Fruit fly (Drosophila melanogaster) whole organism, embryonic: Measurements from ENCODE around the gene mRpS7.

ENCODE experiments used
- Abd-B ChIP-seq: fragments of 200-800 bp; sonication (Bioruptor generic); optimal IDR thresholded peaks from 2 replicates; lab custom pipeline; 2018; ENCODE audit warnings: missing biosample characterization, mild to moderate bottlenecking, missing genetic modification characterization, moderate library complexity
- B-H1 ChIP-seq: fragments of 200-800 bp; sonication (Bioruptor generic); IDR thresholded peaks from 3 replicates; pipeline ENCODE4 v1.3.6; 2022; ENCODE audit warnings: missing biosample characterization, missing genetic modification characterization
- Bdp1 ChIP-seq: fragments of 200-800 bp; sonication (Bioruptor generic); optimal IDR thresholded peaks from 3 replicates; lab custom pipeline; 2016; ENCODE audit warnings: missing biosample characterization, missing genetic modification characterization
- Bteb2 ChIP-seq: fragments of 200-800 bp; sonication (Bioruptor generic); optimal IDR thresholded peaks from 2 replicates; lab custom pipeline; 2016; ENCODE audit warnings: missing biosample characterization, missing genetic modification characterization
- CG10274 ChIP-seq: fragments of 200-800 bp; sonication (Bioruptor generic); optimal IDR thresholded peaks from 3 replicates; lab custom pipeline; 2017; ENCODE audit warnings: missing biosample characterization, mild to moderate bottlenecking, missing genetic modification characterization
- CG11695 ChIP-seq: fragments of 200-800 bp; sonication (Bioruptor generic); IDR thresholded peaks from 3 replicates; pipeline ENCODE4 v1.3.6; 2022; ENCODE audit warnings: missing biosample characterization, missing genetic modification characterization
- CG15011 ChIP-seq: fragments of 200-800 bp; sonication (Bioruptor generic); optimal IDR thresholded peaks from 3 replicates; lab custom pipeline; 2018; ENCODE audit warnings: missing biosample characterization, mild to moderate bottlenecking, missing genetic modification characterization
- CG16813 ChIP-seq: fragments of 200-800 bp; sonication (Bioruptor generic); IDR thresholded peaks from 3 replicates; pipeline ENCODE4 v1.3.6; 2022; ENCODE audit warnings: missing biosample characterization, missing genetic modification characterization; ENCODE audit not compliant: partially characterized antibody
- CG17568 ChIP-seq: fragments of 200-800 bp; sonication (Bioruptor generic); optimal IDR thresholded peaks from 2 replicates; lab custom pipeline; 2018; ENCODE audit warnings: missing biosample characterization, mild to moderate bottlenecking, missing genetic modification characterization, moderate library complexity
- CG17612 ChIP-seq: fragments of 200-800 bp; sonication (Bioruptor generic); IDR thresholded peaks from 2 replicates; pipeline ENCODE4 v1.3.6; 2022; ENCODE audit warnings: missing biosample characterization, missing genetic modification characterization
- CG2116 ChIP-seq: fragments of 200-800 bp; sonication (Bioruptor generic); optimal IDR thresholded peaks from 3 replicates; lab custom pipeline; 2018; ENCODE audit warnings: missing biosample characterization, mild to moderate bottlenecking, missing genetic modification characterization
- CG2199 ChIP-seq: fragments of 200-800 bp; sonication (Bioruptor generic); IDR thresholded peaks from 3 replicates; pipeline ENCODE4 v1.3.6; 2022; ENCODE audit warnings: missing biosample characterization, missing genetic modification characterization
- CG2678 ChIP-seq: fragments of 200-800 bp; sonication (Bioruptor generic); optimal IDR thresholded peaks from 3 replicates; lab custom pipeline; 2019; ENCODE audit warnings: missing biosample characterization, mild to moderate bottlenecking, missing genetic modification characterization, moderate library complexity
- CG30403 ChIP-seq: fragments of 200-800 bp; sonication (Bioruptor generic); optimal IDR thresholded peaks from 3 replicates; lab custom pipeline; 2016; ENCODE audit warnings: missing biosample characterization, missing genetic modification characterization
- CG34376 ChIP-seq: fragments of 200-800 bp; sonication (Bioruptor generic); optimal IDR thresholded peaks from 2 replicates; lab custom pipeline; 2018; ENCODE audit warnings: missing biosample characterization, mild to moderate bottlenecking, missing genetic modification characterization
- CG34422 ChIP-seq: fragments of 200-800 bp; sonication (Bioruptor generic); IDR thresholded peaks from 3 replicates; pipeline ENCODE4 v1.3.6; 2022; ENCODE audit warnings: missing biosample characterization, missing genetic modification characterization
- CG4820 ChIP-seq: fragments of 200-800 bp; sonication (Bioruptor generic); optimal IDR thresholded peaks from 3 replicates; lab custom pipeline; 2016; ENCODE audit warnings: missing biosample characterization, missing genetic modification characterization
- CG7839 ChIP-seq: fragments of 200-800 bp; sonication (Bioruptor generic); optimal IDR thresholded peaks from 3 replicates; lab custom pipeline; 2018; ENCODE audit warnings: missing biosample characterization, mild to moderate bottlenecking, missing genetic modification characterization, moderate library complexity
- CG8944 ChIP-seq: fragments of 200-800 bp; sonication (Bioruptor generic); optimal IDR thresholded peaks from 3 replicates; lab custom pipeline; 2016; ENCODE audit warnings: missing biosample characterization, missing genetic modification characterization
- CkIIα-i1 ChIP-seq: fragments of 200-800 bp; sonication (Bioruptor generic); IDR thresholded peaks from 2 replicates; pipeline ENCODE4 v1.3.6; 2022; ENCODE audit warnings: missing biosample characterization, missing genetic modification characterization
- CoRest ChIP-seq: fragments of 200-800 bp; sonication (Bioruptor generic); optimal IDR thresholded peaks from 3 replicates; lab custom pipeline; 2018; ENCODE audit warnings: missing biosample characterization, mild to moderate bottlenecking, missing genetic modification characterization, moderate library complexity
- Deaf1 ChIP-seq: fragments of 200-800 bp; optimal IDR thresholded peaks from 3 replicates; lab custom pipeline; 2019; ENCODE audit warnings: missing biosample characterization, mild to moderate bottlenecking, missing genetic modification characterization, moderate library complexity
- Dek ChIP-seq: fragments of 200-800 bp; sonication (Bioruptor generic); optimal IDR thresholded peaks from 3 replicates; lab custom pipeline; 2019; ENCODE audit warnings: missing biosample characterization, mild to moderate bottlenecking, missing genetic modification characterization, moderate library complexity
- Doc2 ChIP-seq: fragments of 200-800 bp; sonication (Bioruptor generic); IDR thresholded peaks from 2 replicates; pipeline ENCODE4 v1.3.6; 2022; ENCODE audit warnings: missing biosample characterization, missing genetic modification characterization
- Fer2 ChIP-seq: fragments of 200-800 bp; sonication (Bioruptor generic); optimal IDR thresholded peaks from 2 replicates; lab custom pipeline; 2018; ENCODE audit warnings: missing biosample characterization, mild to moderate bottlenecking, missing genetic modification characterization, moderate library complexity
- Fer3 ChIP-seq: fragments of 200-800 bp; sonication (Bioruptor generic); optimal IDR thresholded peaks from 2 replicates; lab custom pipeline; 2018; ENCODE audit warnings: missing biosample characterization, mild to moderate bottlenecking, missing genetic modification characterization, moderate library complexity
- HLH4C ChIP-seq: fragments of 200-800 bp; sonication (Bioruptor generic); IDR thresholded peaks from 3 replicates; pipeline ENCODE4 v1.3.6; 2022; ENCODE audit warnings: missing biosample characterization, missing genetic modification characterization; ENCODE audit not compliant: partially characterized antibody
- Hand ChIP-seq: fragments of 200-800 bp; sonication (Bioruptor generic); optimal IDR thresholded peaks from 2 replicates; lab custom pipeline; 2017; ENCODE audit warnings: mild to moderate bottlenecking, missing biosample characterization, missing genetic modification reagents, missing genetic modification characterization
- Hr3 ChIP-seq: fragments of 200-800 bp; sonication (Bioruptor generic); optimal IDR thresholded peaks from 3 replicates; lab custom pipeline; 2016; ENCODE audit warnings: missing biosample characterization, missing genetic modification characterization
- Poxn ChIP-seq: fragments of 200-800 bp; sonication (Bioruptor generic); IDR thresholded peaks from 2 replicates; pipeline ENCODE4 v1.3.6; 2022; ENCODE audit warnings: missing biosample characterization, missing genetic modification characterization
- Rfx ChIP-seq: fragments of 200-800 bp; sonication (Bioruptor generic); IDR thresholded peaks from 2 replicates; pipeline ENCODE4 v1.3.6; 2022; ENCODE audit warnings: missing biosample characterization, missing genetic modification characterization
- Sin3A ChIP-seq: fragments of >200 bp; optimal IDR thresholded peaks from 2 replicates; lab custom pipeline; 2018
- Usf ChIP-seq: fragments of 200-800 bp; sonication (Bioruptor generic); optimal IDR thresholded peaks from 2 replicates; lab custom pipeline; 2017; ENCODE audit warnings: missing genotype, missing biosample characterization, missing genetic modification characterization
- Vsx1 ChIP-seq: fragments of 200-800 bp; sonication (Bioruptor generic); optimal IDR thresholded peaks from 2 replicates; lab custom pipeline; 2017; ENCODE audit warnings: missing biosample characterization, mild to moderate bottlenecking, missing genetic modification characterization, missing genetic modification reagents
- bab2 ChIP-seq: fragments of 200-800 bp; sonication (Bioruptor generic); optimal IDR thresholded peaks from 2 replicates; lab custom pipeline; 2016; ENCODE audit warnings: missing biosample characterization, missing genetic modification characterization
- cato ChIP-seq: fragments of 200-800 bp; sonication (Bioruptor generic); optimal IDR thresholded peaks from 2 replicates; lab custom pipeline; 2016; ENCODE audit warnings: missing biosample characterization, missing genetic modification characterization, borderline replicate concordance
- chn ChIP-seq: fragments of 200-800 bp; sonication (Bioruptor generic); optimal IDR thresholded peaks from 2 replicates; lab custom pipeline; 2016; ENCODE audit warnings: missing biosample characterization, missing genetic modification characterization
- dmrt11E ChIP-seq: fragments of 200-800 bp; sonication (Bioruptor generic); optimal IDR thresholded peaks from 3 replicates; lab custom pipeline; 2018; ENCODE audit warnings: missing biosample characterization, mild to moderate bottlenecking, missing genetic modification characterization, moderate library complexity
- exex ChIP-seq: fragments of 200-800 bp; sonication (Bioruptor generic); optimal IDR thresholded peaks from 4 replicates; lab custom pipeline; 2018; ENCODE audit warnings: missing biosample characterization, mild to moderate bottlenecking, missing genetic modification characterization, moderate library complexity
- ftz-f1 ChIP-seq: fragments of 200-800 bp; sonication (Bioruptor generic); optimal IDR thresholded peaks from 2 replicates; lab custom pipeline; 2016; ENCODE audit warnings: missing biosample characterization, missing genetic modification characterization
- grau ChIP-seq: fragments of 200-800 bp; optimal IDR thresholded peaks from 3 replicates; lab custom pipeline; 2019; ENCODE audit warnings: missing biosample characterization, mild to moderate bottlenecking, missing genetic modification characterization, moderate library complexity
- gsb-n ChIP-seq: fragments of 200-800 bp; sonication (Bioruptor generic); optimal IDR thresholded peaks from 3 replicates; lab custom pipeline; 2018; ENCODE audit warnings: missing biosample characterization, mild to moderate bottlenecking, missing genetic modification characterization
- kay ChIP-seq: fragments of 200-800 bp; sonication (Bioruptor generic); optimal IDR thresholded peaks from 2 replicates; lab custom pipeline; 2016; ENCODE audit warnings: missing biosample characterization, missing genetic modification characterization
- odd ChIP-seq: fragments of 200-800 bp; sonication (Bioruptor generic); optimal IDR thresholded peaks from 2 replicates; lab custom pipeline; 2017; ENCODE audit warnings: missing biosample characterization, mild to moderate bottlenecking, missing genetic modification characterization
- onecut ChIP-seq: fragments of 200-800 bp; sonication (Bioruptor generic); IDR thresholded peaks from 2 replicates; pipeline ENCODE4 v1.3.6; 2022; ENCODE audit warnings: missing biosample characterization, missing genetic modification characterization
- sens ChIP-seq: fragments of 200-800 bp; sonication (Bioruptor generic); peaks from one replicate; lab custom pipeline; 2016; ENCODE audit warnings: missing biosample characterization, missing genetic modification characterization
- seq ChIP-seq: fragments of 200-800 bp; sonication (Bioruptor generic); IDR thresholded peaks from 2 replicates; pipeline ENCODE4 v1.3.6; 2022; ENCODE audit warnings: missing biosample characterization, missing genetic modification characterization
- sim ChIP-seq: fragments of 200-800 bp; sonication (Bioruptor generic); IDR thresholded peaks from 2 replicates; pipeline ENCODE4 v1.3.6; 2022; ENCODE audit warnings: missing biosample characterization, missing genetic modification characterization
- slbo ChIP-seq: fragments of 200-800 bp; sonication (Bioruptor generic); IDR thresholded peaks from 2 replicates; pipeline ENCODE4 v1.3.6; 2022; ENCODE audit warnings: missing biosample characterization, missing genetic modification characterization
- sna ChIP-seq: fragments of 200-800 bp; sonication (Bioruptor generic); IDR thresholded peaks from 2 replicates; pipeline ENCODE4 v1.3.6; 2022; ENCODE audit warnings: missing biosample characterization, missing genetic modification characterization; ENCODE audit not compliant: partially characterized antibody
- vvl ChIP-seq: fragments of 200-800 bp; sonication (Bioruptor generic); IDR thresholded peaks from 2 replicates; pipeline ENCODE4 v1.3.6; 2022; ENCODE audit warnings: missing biosample characterization, missing genetic modification characterization

The mRpS7 gene

dm6 chr2L:10362408-10363067 lies 23.9 kb upstream of the mRpS7 start, which contains the start of the genes Cand1 and pim (continued):
- TF ChIP-seq sna (GFP tag; lab: Robert Waterston, UW): no peak
- peak; percentile 31 for TF ChIP-seq CG2116 (GFP tag; lab: Kevin White, UChicago)
- no peak for TF ChIP-seq Fer3 (tag; lab: Kevin White, UChicago)
- no peak for TF ChIP-seq odd (GFP tag; lab: Kevin White, UChicago)
- no peak for TF ChIP-seq CG10274 (GFP tag; lab: Kevin White, UChicago)
- TF ChIP-seq CkIIα-i1 (GFP tag; lab: Robert Waterston, UW): no peak
- TF ChIP-seq chn: no peak
- TF ChIP-seq Hand (GFP tag; lab: Kevin White, UChicago): no peak
- no peak for TF ChIP-seq Vsx1 (GFP tag; lab: Kevin White, UChicago)
- no peak for TF ChIP-seq CG34422
- TF ChIP-seq B-H1 (GFP tag; lab: Robert Waterston, UW): no peak
- TF ChIP-seq gsb-n: no peak
- no peak for TF ChIP-seq Bdp1
- no peak for TF ChIP-seq Poxn
- peak; percentile 26 for TF ChIP-seq grau
- TF ChIP-seq CG7839 (tag; lab: Kevin White, UChicago): no peak
- no peak for TF ChIP-seq ftz-f1
- TF ChIP-seq onecut (GFP tag; lab: Robert Waterston, UW): no peak
- no peak for TF ChIP-seq CG17612
- TF ChIP-seq sim: no peak
- TF ChIP-seq Sin3A (lab: Kevin White, UChicago): no peak
- peak; percentile 54; the same call in 1 of the 3 replicates for TF ChIP-seq HLH4C
- TF ChIP-seq Rfx (GFP tag; lab: Robert Waterston, UW): peak; percentile 35; the same call in 1 of the 2 replicates
- no peak for TF ChIP-seq Deaf1 (tag; lab: Kevin White, UChicago)
- no peak for TF ChIP-seq Bteb2
- TF ChIP-seq CG11695 (GFP tag; lab: Robert Waterston, UW): no peak
- no peak for TF ChIP-seq CG34376 (GFP tag; lab: Kevin White, UChicago)
- TF ChIP-seq slbo (GFP tag; lab: Robert Waterston, UW): peak; percentile 55; the same call in 1 of the 2 replicates
- no peak for TF ChIP-seq vvl (GFP tag; lab: Robert Waterston, UW)
- TF ChIP-seq Hr3: no peak
- no peak for TF ChIP-seq Doc2 (GFP tag; lab: Robert Waterston, UW)
- peak; percentile 59 for TF ChIP-seq CoRest (tag; lab: Kevin White, UChicago)
- TF ChIP-seq exex (tag; lab: Kevin White, UChicago): no peak
- TF ChIP-seq CG15011 (GFP tag; lab: Kevin White, UChicago): no peak
- TF ChIP-seq Fer2 (tag; lab: Kevin White, UChicago): no peak
- no peak for TF ChIP-seq CG2199 (GFP tag; lab: Robert Waterston, UW)
- TF ChIP-seq CG30403 (GFP tag; lab: Kevin White, UChicago): peak; percentile 3
- TF ChIP-seq CG17568 (GFP tag; lab: Kevin White, UChicago): no peak
- no peak for TF ChIP-seq CG8944 (GFP tag; lab: Kevin White, UChicago)
- TF ChIP-seq Abd-B: peak; percentile 36
- TF ChIP-seq CG2678 (tag; lab: Kevin White, UChicago): no peak
- TF ChIP-seq dmrt11E (tag; lab: Kevin White, UChicago): peak; percentile 36
- no peak for TF ChIP-seq kay (GFP tag; lab: Kevin White, UChicago)
- TF ChIP-seq sens: no peak
- TF ChIP-seq cato (GFP tag; lab: Kevin White, UChicago): no peak
- peak; percentile 70 for TF ChIP-seq CG16813
- TF ChIP-seq Dek (tag; lab: Kevin White, UChicago): no peak
- no peak for TF ChIP-seq bab2
- TF ChIP-seq seq (GFP tag; lab: Robert Waterston, UW): no peak
- no peak for TF ChIP-seq Usf (GFP tag; lab: Kevin White, UChicago)
- no peak for TF ChIP-seq CG4820 (GFP tag; lab: Kevin White, UChicago)
